Worm (Caenorhabditis elegans) whole organism, dauer: Measurements from ENCODE around the gene C17G10.13.
"Not testable (repeated sequence)": the region's sequence is repeated elsewhere in the genome, so short reads cannot be mapped to it uniquely, and the experiment has no call there.

Experiments used
- unc-62 ChIP-seq: sonication (generic microtip); optimal IDR thresholded peaks from 2 replicates; lab custom pipeline; 2017; ENCODE audit warnings: missing biosample characterization, missing genetic modification reagents, missing genetic modification characterization

The C17G10.13 gene

ce11 chrII:5589690-5590089 is at the start of gene C17G10.13:
TSS of gene C17G10.13 (minus strand) at chrII:5589790.
- no peak for TF ChIP-seq unc-62

DNA sequence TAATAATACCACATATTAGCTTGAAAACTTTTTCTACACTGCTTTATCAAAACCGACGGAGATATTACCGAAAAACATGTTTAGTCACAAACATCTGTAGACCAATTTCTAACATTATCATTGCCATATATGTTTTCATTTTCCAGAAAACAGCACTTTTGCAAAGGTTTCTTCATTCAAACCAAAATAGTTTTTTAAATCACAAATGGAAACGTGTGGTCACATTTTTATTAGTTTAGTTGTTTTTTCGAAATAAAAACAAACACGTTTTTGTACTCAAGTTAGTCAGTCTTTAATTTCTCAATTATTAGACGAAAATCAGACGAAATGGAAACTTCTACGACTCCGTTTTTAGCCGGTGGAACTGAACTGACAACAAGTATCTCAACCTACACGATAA is 48.5 kb upstream of the C17G10.13 start, which contains the start of gene F59E12.3:
Gene F59E12.3, plus strand, starts transcription at position 301 of the 400 bp plus-strand sequence.
- TF ChIP-seq unc-62: no peak

DNA sequence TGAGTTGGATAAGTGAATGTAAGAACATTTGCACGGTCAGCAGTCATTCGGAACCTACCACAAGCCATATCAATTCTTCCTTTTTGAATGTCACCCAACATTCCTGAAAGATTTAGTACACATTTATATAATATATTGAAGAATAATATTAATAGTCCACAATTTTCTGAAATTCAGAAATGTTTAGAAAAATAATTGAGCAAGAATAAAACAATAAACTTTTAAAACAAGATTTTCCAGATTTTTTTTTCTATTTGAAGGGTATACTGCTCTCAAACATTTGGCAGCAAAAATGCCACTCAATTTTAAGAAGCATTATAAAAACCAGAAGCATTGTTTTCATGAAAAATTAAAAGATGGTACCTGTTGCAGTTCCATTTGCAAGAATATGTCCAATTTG is 47.2 kb upstream of the C17G10.13 start, which contains the start of gene F59E12.8:
Gene F59E12.8, minus strand, starts transcription at position 101 of the 400 bp plus-strand sequence.
- TF ChIP-seq unc-62: no peak

DNA sequence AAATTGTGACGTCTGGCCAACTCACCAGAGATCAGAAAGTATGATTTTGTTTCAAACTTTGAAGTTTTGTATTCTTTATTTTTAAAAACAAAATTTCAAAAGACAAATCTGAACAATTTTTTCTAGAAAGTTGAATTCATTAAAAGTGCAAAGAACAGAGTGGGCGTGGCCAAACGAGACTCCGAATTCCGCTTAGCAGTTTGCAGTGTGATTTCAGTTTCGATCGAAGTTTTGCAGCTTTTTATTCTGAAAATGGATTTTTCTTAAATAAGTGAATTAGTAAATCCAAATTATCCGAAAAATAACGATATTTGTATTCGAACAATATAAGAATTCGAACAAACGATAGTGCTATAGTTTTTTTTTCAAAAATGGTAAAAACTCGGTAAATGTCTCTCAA is 43.9 kb upstream of the C17G10.13 start:
- TF ChIP-seq unc-62: no peak

ce11 chrII:5630851-5631401 is 41.3 kb upstream of the C17G10.13 start, which contains the start of the genes F59E12.6 and npl-4.1:
TSS of gene F59E12.6 (minus strand) at chrII:5630951.
TSS of gene npl-4.1 (plus strand) at chrII:5631351.
- not testable (repeated sequence) for TF ChIP-seq unc-62

DNA sequence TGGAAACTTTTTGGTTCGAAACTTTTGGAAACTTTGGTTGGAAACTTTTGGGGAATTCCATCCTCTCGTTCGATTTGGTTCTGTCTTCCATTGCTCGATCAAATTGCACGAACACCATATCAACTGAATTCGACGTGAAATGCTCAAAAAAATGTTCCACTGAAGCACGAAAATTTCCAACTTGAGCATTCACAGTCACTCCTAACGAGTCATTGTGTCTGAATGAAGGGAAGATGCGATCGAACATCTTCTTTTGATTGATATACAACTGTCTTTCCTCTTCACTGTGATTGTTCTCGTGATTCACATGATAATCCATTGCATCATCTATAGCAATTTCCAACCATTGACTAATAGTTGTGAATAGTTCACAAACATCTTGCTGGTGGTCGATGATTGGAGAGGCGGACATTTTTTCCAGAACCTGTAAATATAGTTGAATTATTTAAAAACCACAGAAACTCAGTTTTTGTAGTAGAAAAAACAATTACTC is 38.8 kb upstream of the C17G10.13 start, which contains the start of gene F59E12.15:
Gene F59E12.15, minus strand, starts transcription at position 51 of the 493 bp plus-strand sequence.
- TF ChIP-seq unc-62: no peak

ce11 chrII:5622383-5622939 is 32.9 kb upstream of the C17G10.13 start, which contains the start of the genes eif-3.L and npl-4.2:
TSS of gene eif-3.L (minus strand) at chrII:5622483.
TSS of gene npl-4.2 (plus strand) at chrII:5622889.
- not testable (repeated sequence) for TF ChIP-seq unc-62

DNA sequence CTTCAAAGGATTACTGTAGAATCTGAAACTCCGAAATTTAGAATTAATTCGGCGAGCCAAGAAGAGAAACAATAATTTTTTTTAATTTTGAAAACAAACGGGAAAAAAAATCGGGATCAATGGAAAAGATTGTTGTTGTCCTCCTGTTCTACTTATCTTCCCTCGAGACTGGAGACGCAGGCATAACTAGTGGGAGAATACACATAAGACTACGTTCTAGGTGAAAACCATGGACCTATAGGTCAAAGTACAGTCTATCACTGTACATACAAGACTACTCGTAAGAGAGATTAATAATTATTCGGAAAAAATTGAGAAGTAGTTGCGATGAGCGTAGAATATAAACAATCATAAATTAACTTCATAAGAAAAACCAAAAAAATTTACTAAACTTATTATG is 29.7 kb upstream of the C17G10.13 start, which contains the start of gene dhs-6:
Gene dhs-6, minus strand, starts transcription at position 22 of the 400 bp plus-strand sequence.
- no peak for TF ChIP-seq unc-62

DNA sequence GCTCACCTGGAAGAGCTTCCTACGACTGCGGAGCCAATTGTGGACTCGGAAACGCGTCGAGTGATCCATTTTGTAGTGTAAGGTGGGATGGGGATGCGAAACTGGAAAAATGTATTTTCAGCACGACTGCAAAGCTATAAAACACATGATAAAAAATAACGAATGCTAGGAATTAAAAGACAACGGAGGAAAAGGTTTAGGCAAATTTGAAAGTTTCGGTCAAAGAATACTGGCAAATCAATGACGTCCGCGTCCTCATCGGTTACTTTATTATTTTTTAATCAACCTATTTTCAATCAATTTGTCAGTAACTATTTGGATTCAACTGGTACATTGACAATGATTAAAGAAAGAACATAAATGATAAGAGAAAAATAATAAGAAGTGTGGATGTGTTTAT is 18.2 kb upstream of the C17G10.13 start, which contains the start of gene C17G10.7:
Gene C17G10.7, minus strand, starts transcription at position 101 of the 400 bp plus-strand sequence.
- no peak for TF ChIP-seq unc-62

ce11 chrII:5605538-5605945 is 16.0 kb upstream of the C17G10.13 start:
- TF ChIP-seq unc-62: no peak

DNA sequence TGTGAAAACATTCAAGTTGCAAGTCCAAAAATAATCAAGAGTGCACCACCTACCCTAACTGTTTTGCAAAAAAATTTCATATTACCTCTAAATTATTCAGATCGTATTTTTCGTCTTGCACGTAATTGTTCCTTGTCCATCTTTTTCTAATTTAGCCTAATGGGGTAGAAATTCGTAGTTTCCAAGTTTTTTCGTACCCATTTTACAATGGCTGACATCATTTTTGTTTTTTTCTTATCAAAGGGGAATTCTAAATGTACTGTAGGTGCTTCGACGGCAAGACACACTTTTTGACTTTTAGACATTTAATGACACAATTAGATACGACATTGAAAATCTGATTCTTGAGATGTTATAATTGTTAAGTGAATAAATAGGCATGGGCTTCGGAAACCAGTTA is 14.9 kb upstream of the C17G10.13 start:
- TF ChIP-seq unc-62: no peak

ce11 chrII:5603194-5603593 is 13.6 kb upstream of the C17G10.13 start, which contains the start of gene C17G10.6:
TSS of gene C17G10.6 (minus strand) at chrII:5603294.
- no peak for TF ChIP-seq unc-62

DNA sequence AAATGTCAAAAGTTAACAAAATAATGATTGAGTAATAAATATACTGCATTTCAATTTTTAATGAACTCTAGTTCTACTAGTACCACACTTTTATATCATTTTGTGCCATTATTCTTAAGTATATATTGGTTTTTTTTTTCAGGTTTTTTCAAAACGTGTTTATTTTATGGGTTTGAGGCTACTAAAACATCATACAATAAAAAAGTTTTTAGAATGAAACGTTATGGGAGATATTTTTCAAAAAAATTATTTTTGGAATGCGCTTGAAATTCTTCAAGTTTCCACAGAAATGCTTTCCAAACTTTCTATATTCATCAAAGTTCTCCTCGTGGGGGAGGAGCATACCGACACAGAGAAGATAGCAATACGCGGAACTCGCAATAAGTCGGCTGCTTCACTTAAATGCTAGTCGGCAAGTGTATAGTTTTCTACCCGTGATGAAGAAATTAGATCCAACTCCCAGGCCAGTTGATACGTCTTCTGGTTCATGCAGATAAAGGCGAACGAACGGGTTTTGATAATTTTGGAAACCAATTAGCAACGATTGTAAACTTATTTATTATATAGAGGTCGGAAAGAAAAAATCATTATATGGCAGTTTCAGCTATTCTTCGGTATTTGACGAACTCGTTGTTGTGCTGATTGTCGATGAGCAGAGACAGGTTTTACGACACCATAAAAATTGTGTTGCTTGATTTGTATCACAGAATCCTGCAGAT is 9.9 kb upstream of the C17G10.13 start, which contains the start of gene C17G10.10:
Gene C17G10.10, minus strand, starts transcription at position 51 of the 719 bp plus-strand sequence.
- no peak for TF ChIP-seq unc-62

ce11 chrII:5596247-5596646 is 6.7 kb upstream of the C17G10.13 start, which contains the start of gene C17G10.1:
TSS of gene C17G10.1 (plus strand) at chrII:5596547.
- no peak for TF ChIP-seq unc-62

DNA sequence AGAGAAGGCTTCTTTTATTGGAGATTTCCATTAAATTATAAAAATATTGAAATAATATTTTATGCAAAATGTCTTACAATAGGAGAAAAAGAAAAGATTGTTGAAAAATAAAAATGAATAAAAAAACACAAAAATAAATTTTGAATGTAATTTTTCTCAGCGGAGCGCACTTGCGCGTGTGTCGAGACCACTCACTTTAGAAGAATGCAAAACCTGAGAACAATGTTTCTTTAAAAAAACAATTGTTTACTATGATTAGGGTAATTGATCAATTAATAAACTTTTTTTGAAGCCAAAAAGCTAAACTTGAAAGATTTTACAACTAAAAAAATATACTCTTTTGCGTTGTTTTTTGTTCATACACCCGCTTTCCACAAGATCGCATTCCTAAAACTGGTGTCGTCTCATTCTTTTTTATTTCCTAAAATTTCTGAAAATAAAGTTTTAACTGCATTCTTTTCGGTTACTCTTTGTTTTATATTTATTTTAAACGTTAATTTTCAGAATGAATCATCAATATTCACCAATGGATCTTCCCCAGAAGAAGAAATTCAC is 4.7 kb upstream of the C17G10.13 start, which contains the start of gene ttc-4:
Gene ttc-4, plus strand, starts transcription at position 505 of the 555 bp plus-strand sequence.
- TF ChIP-seq unc-62: no peak

DNA sequence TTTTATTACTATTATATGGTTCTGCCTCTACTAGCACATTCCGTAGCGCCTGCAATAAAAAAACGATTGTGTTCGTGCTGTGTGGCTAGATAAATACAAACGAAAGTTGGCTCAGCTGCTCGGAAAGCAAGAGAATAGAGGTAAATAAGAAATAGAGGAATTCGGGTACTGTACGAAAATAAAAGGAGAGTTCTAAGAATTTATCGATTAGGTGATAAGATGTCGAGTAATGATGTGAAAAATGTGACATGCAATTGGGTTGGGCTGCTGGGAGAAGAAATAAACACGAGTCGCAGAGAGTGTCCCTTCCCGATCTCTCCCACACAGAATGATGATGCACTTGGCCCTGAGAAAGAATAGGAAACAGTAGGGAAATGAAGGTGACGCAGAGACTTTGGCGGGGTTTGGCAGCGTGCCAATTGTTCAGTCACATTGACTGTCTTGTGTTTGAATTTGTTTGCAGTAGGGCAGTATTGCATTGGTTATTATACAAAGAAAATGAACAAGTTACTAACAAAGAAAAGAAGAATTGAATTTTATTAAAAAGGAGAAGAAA is 3.9 kb upstream of the C17G10.13 start, which contains the start of gene cdc-14:
Gene cdc-14, minus strand, starts transcription at position 51 of the 556 bp plus-strand sequence.
- no peak for TF ChIP-seq unc-62
